Fruit fly (Drosophila melanogaster): Measurements from ENCODE around the gene CG45603.

DNA sequence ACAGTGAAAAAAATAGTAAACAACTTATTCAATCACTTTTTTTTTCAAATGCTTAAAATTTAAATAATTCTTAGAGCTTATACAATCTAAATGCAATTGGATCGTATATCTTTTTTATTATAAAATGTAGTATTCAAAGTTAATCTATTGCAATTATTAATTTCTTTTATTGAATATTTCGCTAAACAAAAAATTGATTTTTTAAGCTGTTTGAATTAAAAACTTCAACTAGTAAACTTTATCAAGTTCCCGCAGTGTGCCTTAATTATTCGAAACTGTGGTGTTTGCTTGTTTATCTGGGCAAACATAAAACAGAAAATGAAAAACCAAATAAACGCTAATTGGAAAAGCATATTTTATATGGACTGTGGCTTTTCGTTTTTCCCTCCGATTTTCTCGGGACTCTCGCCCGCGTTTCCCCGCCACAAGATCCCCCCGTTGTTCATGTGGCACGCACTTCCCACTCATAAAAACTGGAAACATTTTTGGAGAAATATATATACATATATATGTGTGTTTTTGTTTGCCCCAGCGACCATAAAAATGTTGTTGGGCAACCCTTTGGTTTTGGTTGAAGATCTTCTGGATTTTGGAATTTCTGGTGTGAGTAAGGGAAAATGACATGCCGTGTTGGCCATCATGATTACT is 49.0 kb upstream of the CG45603 start:
- TF ChIP-seq CG34376 (GFP tag; optimal IDR thresholded peaks at IDR 0.05) (no peak), bcd (GFP tag; optimal IDR thresholded peaks at IDR 0.05) (peak; percentile 31), org-1 (GFP tag; optimal IDR thresholded peaks at IDR 0.05) (peak; percentile 13), CG11695 (GFP tag; IDR thresholded peaks at IDR 0.05) (no peak), D (optimal IDR thresholded peaks at IDR 0.05) (no peak), D (GFP tag; optimal IDR thresholded peaks at IDR 0.05) (peak; percentile 64), Hr78 (GFP tag; optimal IDR thresholded peaks at IDR 0.05) (peak in 1 of 2 experiments; percentile 11), Doc3 (GFP tag; IDR thresholded peaks at IDR 0.05; ENCODE audit: partially characterized antibody) (no peak)
